Fruit fly (Drosophila melanogaster): Measurements from ENCODE around the gene Swt1.
A peak's percentile ranks its signal among the peaks of the same experiment; 100 is the strongest.

Swt1 gene

DNA sequence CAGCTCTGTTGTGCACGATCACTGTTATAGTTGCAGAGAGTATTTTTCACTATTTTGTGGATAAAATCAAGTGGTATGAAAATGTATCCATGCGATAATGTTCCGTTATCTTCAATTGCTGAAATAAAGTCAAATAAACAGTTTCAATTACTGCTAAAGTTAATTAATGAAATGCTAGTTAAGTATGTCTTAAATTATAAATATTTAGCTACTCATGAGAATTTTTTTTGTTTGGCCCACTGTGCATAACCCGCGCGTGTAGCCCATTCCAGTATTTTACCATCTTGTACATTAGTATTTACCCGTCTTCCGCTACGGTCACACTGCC is 4.9 kb downstream of the Swt1 start, which contains the start of gene Ada3 (continued):
- TF ChIP-seq sc (optimal IDR thresholded peaks at IDR 0.05) = no peak
- peak; percentile 28 for TF ChIP-seq sc (GFP tag; optimal IDR thresholded peaks at IDR 0.05)
- peak; percentile 58; the same call in 1 of the 2 replicates for TF ChIP-seq CG4730 (GFP tag; IDR thresholded peaks at IDR 0.05)
- no peak for TF ChIP-seq Trl (optimal IDR thresholded peaks at IDR 0.05)
- peak; percentile 73 for TF ChIP-seq Trl (GFP tag; optimal IDR thresholded peaks at IDR 0.05)
- peak; percentile 63 for TF ChIP-seq HHEX (GFP tag; optimal IDR thresholded peaks at IDR 0.05)
- TF ChIP-seq CG6765 (GFP tag; optimal IDR thresholded peaks at IDR 0.05) = peak; percentile 48
- TF ChIP-seq Hr39 (optimal IDR thresholded peaks at IDR 0.05) = no peak
- TF ChIP-seq NC2α (GFP tag; optimal IDR thresholded peaks at IDR 0.05) = peak; percentile 41
- TF ChIP-seq Gug (GFP tag; IDR thresholded peaks at IDR 0.05) = peak; percentile 60; the same call in 2 of the 4 replicates
- TF ChIP-seq run (tag; optimal IDR thresholded peaks at IDR 0.05) = peak; percentile 3
- peak; percentile 63 for TF ChIP-seq eyg (GFP tag; optimal IDR thresholded peaks at IDR 0.05)
- TF ChIP-seq en (GFP tag; optimal IDR thresholded peaks at IDR 0.05) = no peak
- no peak for TF ChIP-seq seq (GFP tag; IDR thresholded peaks at IDR 0.05)
- TF ChIP-seq CG12219 (GFP tag; optimal IDR thresholded peaks at IDR 0.05) = peak; percentile 48
- TF ChIP-seq CG32532 (GFP tag; IDR thresholded peaks at IDR 0.05) = peak; percentile 80
- TF ChIP-seq CG30020 (tag; optimal IDR thresholded peaks at IDR 0.05) = peak; percentile 69
- peak; percentile 53 for TF ChIP-seq CG33213 (GFP tag; optimal IDR thresholded peaks at IDR 0.05)
- TF ChIP-seq bigmax (GFP tag; optimal IDR thresholded peaks at IDR 0.05) = no peak
- TF ChIP-seq toy (GFP tag; IDR thresholded peaks at IDR 0.05) = 0 out of 2 replicates have a peak, but pooled peaks have one; percentile 35
- no peak for TF ChIP-seq CG17568 (GFP tag; optimal IDR thresholded peaks at IDR 0.05)
- no peak for TF ChIP-seq CkIIα-i1 (GFP tag; IDR thresholded peaks at IDR 0.05)
- TF ChIP-seq Bdp1 (GFP tag; optimal IDR thresholded peaks at IDR 0.05) = peak; percentile 58
- TF ChIP-seq CG1602 (GFP tag; optimal IDR thresholded peaks at IDR 0.05) = peak; percentile 67
- peak; percentile 66; the same call in 2 of the 3 replicates for TF ChIP-seq zfh1 (GFP tag; IDR thresholded peaks at IDR 0.05)
- peak; percentile 87 for TF ChIP-seq CG4424 (GFP tag; optimal IDR thresholded peaks at IDR 0.05)
- no peak for TF ChIP-seq p53 (GFP tag; optimal IDR thresholded peaks at IDR 0.05)
- peak; percentile 57 for TF ChIP-seq CG2116 (GFP tag; optimal IDR thresholded peaks at IDR 0.05)
- TF ChIP-seq CG10431 (GFP tag; optimal IDR thresholded peaks at IDR 0.05) = no peak
- peak; percentile 74 for TF ChIP-seq CG14710 (tag; optimal IDR thresholded peaks at IDR 0.05)
- peak; percentile 50 for TF ChIP-seq CG11723 (GFP tag; optimal IDR thresholded peaks at IDR 0.05)
- no peak for TF ChIP-seq CG2875 (GFP tag; optimal IDR thresholded peaks at IDR 0.05)
- no peak for TF ChIP-seq Jarid2 (GFP tag; optimal IDR thresholded peaks at IDR 0.05)
- no peak for TF ChIP-seq D (optimal IDR thresholded peaks at IDR 0.05)
- TF ChIP-seq D (GFP tag; optimal IDR thresholded peaks at IDR 0.05) = peak; percentile 45
- TF ChIP-seq CG13775 (GFP tag; optimal IDR thresholded peaks at IDR 0.05) = peak; percentile 74
- TF ChIP-seq CG13894 (tag; optimal IDR thresholded peaks at IDR 0.05) = peak; percentile 15
- TF ChIP-seq Antp (GFP tag; optimal IDR thresholded peaks at IDR 0.05) = peak; percentile 65
- TF ChIP-seq Ets65A (GFP tag) = peak; percentile 98
- peak; percentile 81 for TF ChIP-seq CG10543 (GFP tag; optimal IDR thresholded peaks at IDR 0.05)
- TF ChIP-seq CG18262 (tag; optimal IDR thresholded peaks at IDR 0.05) = peak; percentile 66
- TF ChIP-seq slp2 (GFP tag; optimal IDR thresholded peaks at IDR 0.05) = peak; percentile 5
- peak in 1 of 2 experiments; percentile 29 for TF ChIP-seq insv (GFP tag; optimal IDR thresholded peaks at IDR 0.05)
- peak; percentile 44 for TF ChIP-seq Dp (GFP tag; optimal IDR thresholded peaks at IDR 0.05)
- no peak for TF ChIP-seq Doc2 (GFP tag; IDR thresholded peaks at IDR 0.05)
- TF ChIP-seq dimm (GFP tag; IDR thresholded peaks at IDR 0.05) = no peak
- no peak for TF ChIP-seq CG7987 (GFP tag; optimal IDR thresholded peaks at IDR 0.05)
- peak; percentile 54; the same call in 1 of the 2 replicates for TF ChIP-seq CG14441 (GFP tag; IDR thresholded peaks at IDR 0.05)
- TF ChIP-seq bsh (GFP tag; optimal IDR thresholded peaks at IDR 0.05) = peak in 1 of 2 experiments; percentile 64
- peak; percentile 64 for TF ChIP-seq NK7.1 (GFP tag; optimal IDR thresholded peaks at IDR 0.05)
- peak; percentile 76 for TF ChIP-seq NC2β (GFP tag; optimal IDR thresholded peaks at IDR 0.05)
- TF ChIP-seq CG10979 (tag; optimal IDR thresholded peaks at IDR 0.05) = peak; percentile 57
- peak; percentile 32 for TF ChIP-seq nom (GFP tag; optimal IDR thresholded peaks at IDR 0.05)

All from whole organism, embryonic.